Fruit fly (Drosophila melanogaster) whole organism, embryonic: ENCODE data around the gene CG32313.

ENCODE experiments used
- Bgb ChIP-seq: fragments of 200-800 bp; sonication (Bioruptor generic); IDR thresholded peaks from 2 replicates; pipeline ENCODE4 v1.3.6; 2022; ENCODE audit warnings: missing biosample characterization, missing genetic modification characterization; ENCODE audit not compliant: partially characterized antibody
- CG10462 ChIP-seq: fragments of 200-800 bp; sonication (Bioruptor generic); optimal IDR thresholded peaks from 2 replicates; lab custom pipeline; 2016; ENCODE audit warnings: missing biosample characterization, missing genetic modification characterization
- CG11093 ChIP-seq: fragments of 200-800 bp; sonication (Bioruptor generic); IDR thresholded peaks from 3 replicates; pipeline ENCODE4 v1.3.6; 2022; ENCODE audit warnings: missing biosample characterization, missing genetic modification characterization
- CG12071 ChIP-seq: fragments of 200-800 bp; sonication (Bioruptor generic); optimal IDR thresholded peaks from 3 replicates; lab custom pipeline; 2018; ENCODE audit warnings: missing biosample characterization, mild to moderate bottlenecking, missing genetic modification characterization
- CG14050 ChIP-seq: fragments of 200-800 bp; sonication (Bioruptor generic); IDR thresholded peaks from 3 replicates; pipeline ENCODE4 v1.3.6; 2022; ENCODE audit warnings: missing biosample characterization, missing genetic modification characterization
- CG1647 ChIP-seq: fragments of 200-800 bp; sonication (Bioruptor generic); optimal IDR thresholded peaks from 3 replicates; lab custom pipeline; 2016; ENCODE audit warnings: missing biosample characterization, missing genetic modification characterization
- CG17802 ChIP-seq: fragments of 200-800 bp; sonication (Bioruptor generic); optimal IDR thresholded peaks from 2 replicates; lab custom pipeline; 2018; ENCODE audit warnings: missing biosample characterization, mild to moderate bottlenecking, missing genetic modification characterization, moderate library complexity
- CG31441 ChIP-seq: fragments of 200-800 bp; sonication (Bioruptor generic); IDR thresholded peaks from 2 replicates; pipeline ENCODE4 v1.3.6; 2022; ENCODE audit warnings: missing biosample characterization, missing genetic modification characterization
- CG3847 ChIP-seq: fragments of 200-800 bp; sonication (Bioruptor generic); IDR thresholded peaks from 2 replicates; pipeline ENCODE4 v1.3.6; 2022; ENCODE audit warnings: missing biosample characterization, missing genetic modification characterization
- CG4282 ChIP-seq: fragments of 200-800 bp; sonication (Bioruptor generic); optimal IDR thresholded peaks from 2 replicates; lab custom pipeline; 2016; ENCODE audit warnings: missing biosample characterization, missing genetic modification characterization
- CG5245 ChIP-seq: fragments of 200-800 bp; sonication (Bioruptor generic); optimal IDR thresholded peaks from 3 replicates; lab custom pipeline; 2016; ENCODE audit warnings: missing biosample characterization, missing genetic modification characterization
- CG5953 ChIP-seq: fragments of 200-800 bp; sonication (Bioruptor generic); IDR thresholded peaks from 2 replicates; pipeline ENCODE4 v1.3.6; 2022; ENCODE audit warnings: missing biosample characterization, missing genetic modification characterization
- CG6683 ChIP-seq: fragments of 200-800 bp; sonication (Bioruptor generic); optimal IDR thresholded peaks from 2 replicates; lab custom pipeline; 2017; ENCODE audit warnings: missing biosample characterization, mild to moderate bottlenecking, missing genetic modification characterization, missing genetic modification reagents
- CG6689 ChIP-seq: fragments of 200-800 bp; sonication (Bioruptor generic); IDR thresholded peaks from 2 replicates; pipeline ENCODE4 v1.3.6; 2022; ENCODE audit warnings: missing biosample characterization, missing genetic modification characterization
- CG7786 ChIP-seq: fragments of 200-800 bp; sonication (Bioruptor generic); optimal IDR thresholded peaks from 2 replicates; lab custom pipeline; 2016; ENCODE audit warnings: missing biosample characterization, missing genetic modification characterization
- CG8944 ChIP-seq: fragments of 200-800 bp; sonication (Bioruptor generic); optimal IDR thresholded peaks from 3 replicates; lab custom pipeline; 2016; ENCODE audit warnings: missing biosample characterization, missing genetic modification characterization
- CG9437 ChIP-seq: fragments of 200-800 bp; sonication (Bioruptor generic); optimal IDR thresholded peaks from 2 replicates; lab custom pipeline; 2018; ENCODE audit warnings: missing biosample characterization, mild to moderate bottlenecking, missing genetic modification characterization
- CrebB ChIP-seq: fragments of 200-800 bp; sonication (Bioruptor generic); optimal IDR thresholded peaks from 3 replicates; lab custom pipeline; 2018; ENCODE audit warnings: missing biosample characterization, mild to moderate bottlenecking, missing genetic modification characterization
- D ChIP-seq, 2 experiments: fragments of 200-800 bp in 1 of 2; fragments of >200 bp in 1 of 2; sonication (Bioruptor generic) in 1 of 2; optimal IDR thresholded peaks; 2 replicates in 1 of 2; 3 replicates in 1 of 2; lab custom pipeline; 2017; ENCODE audit warnings: mild to moderate bottlenecking in 1 of 2, missing biosample characterization in 1 of 2, missing genetic modification characterization in 1 of 2, missing genetic modification reagents in 1 of 2
- E2f1 ChIP-seq: fragments of 200-800 bp; sonication (Bioruptor generic); IDR thresholded peaks from 2 replicates; pipeline ENCODE4 v1.3.6; 2022; ENCODE audit warnings: missing biosample characterization, missing genetic modification characterization
- Gsc ChIP-seq: fragments of 200-800 bp; sonication (Bioruptor generic); IDR thresholded peaks from 2 replicates; pipeline ENCODE4 v1.3.6; 2022; ENCODE audit warnings: missing biosample characterization, missing genetic modification characterization
- HHEX ChIP-seq: fragments of 200-800 bp; sonication (Bioruptor generic); optimal IDR thresholded peaks from 3 replicates; lab custom pipeline; 2017; ENCODE audit warnings: missing biosample characterization, mild to moderate bottlenecking, missing genetic modification characterization, missing genetic modification reagents
- HLH4C ChIP-seq: fragments of 200-800 bp; sonication (Bioruptor generic); IDR thresholded peaks from 3 replicates; pipeline ENCODE4 v1.3.6; 2022; ENCODE audit warnings: missing biosample characterization, missing genetic modification characterization; ENCODE audit not compliant: partially characterized antibody
- Meics ChIP-seq: fragments of 200-800 bp; sonication (Bioruptor generic); optimal IDR thresholded peaks from 2 replicates; lab custom pipeline; 2017; ENCODE audit warnings: missing biosample characterization, mild to moderate bottlenecking, missing genetic modification characterization
- Side ChIP-seq: fragments of 200-800 bp; sonication (Bioruptor generic); optimal IDR thresholded peaks from 2 replicates; lab custom pipeline; 2016; ENCODE audit warnings: missing biosample characterization, missing genetic modification characterization
- Sry-β ChIP-seq: fragments of 200-800 bp; sonication (Bioruptor generic); optimal IDR thresholded peaks from 2 replicates; lab custom pipeline; 2018; ENCODE audit warnings: missing biosample characterization, mild to moderate bottlenecking, missing genetic modification characterization, moderate library complexity
- Sry-δ ChIP-seq: fragments of 200-800 bp; sonication (Bioruptor generic); optimal IDR thresholded peaks from 2 replicates; lab custom pipeline; 2016; ENCODE audit warnings: missing biosample characterization, missing genetic modification characterization
- bbx ChIP-seq: fragments of 200-800 bp; sonication (Bioruptor generic); IDR thresholded peaks from 2 replicates; pipeline ENCODE4 v1.3.6; 2022; ENCODE audit warnings: missing biosample characterization, missing genetic modification characterization; ENCODE audit not compliant: partially characterized antibody
- cas ChIP-seq: fragments of 200-800 bp; sonication (Bioruptor generic); IDR thresholded peaks from 2 replicates; pipeline ENCODE4 v1.3.6; 2022; ENCODE audit warnings: missing biosample characterization, missing genetic modification characterization
- chn ChIP-seq: fragments of 200-800 bp; sonication (Bioruptor generic); optimal IDR thresholded peaks from 2 replicates; lab custom pipeline; 2016; ENCODE audit warnings: missing biosample characterization, missing genetic modification characterization
- dmrt99B ChIP-seq: fragments of 200-800 bp; sonication (Bioruptor generic); optimal IDR thresholded peaks from 2 replicates; lab custom pipeline; 2018; ENCODE audit warnings: missing biosample characterization, mild to moderate bottlenecking, missing genetic modification characterization, moderate library complexity
- emc ChIP-seq: fragments of 200-800 bp; sonication (Bioruptor generic); optimal IDR thresholded peaks from 2 replicates; lab custom pipeline; 2016; ENCODE audit warnings: missing biosample characterization, missing genetic modification characterization
- fd102C ChIP-seq: fragments of 200-800 bp; sonication (Bioruptor generic); optimal IDR thresholded peaks from 2 replicates; lab custom pipeline; 2018; ENCODE audit warnings: missing biosample characterization, mild to moderate bottlenecking, missing genetic modification characterization, moderate library complexity
- gcm ChIP-seq: fragments of 200-800 bp; sonication (Bioruptor generic); optimal IDR thresholded peaks from 2 replicates; lab custom pipeline; 2019; ENCODE audit warnings: missing biosample characterization, mild to moderate bottlenecking, missing genetic modification characterization, moderate library complexity
- kay ChIP-seq: fragments of 200-800 bp; sonication (Bioruptor generic); optimal IDR thresholded peaks from 2 replicates; lab custom pipeline; 2016; ENCODE audit warnings: missing biosample characterization, missing genetic modification characterization
- luna ChIP-seq: fragments of 200-800 bp; sonication (Bioruptor generic); optimal IDR thresholded peaks from 2 replicates; lab custom pipeline; 2016; ENCODE audit warnings: missing biosample characterization, missing genetic modification characterization
- nerfin-2 ChIP-seq: fragments of 200-800 bp; sonication (Bioruptor generic); IDR thresholded peaks from 2 replicates; pipeline ENCODE4 v1.3.6; 2022; ENCODE audit warnings: missing biosample characterization, missing genetic modification characterization; ENCODE audit not compliant: partially characterized antibody
- oc ChIP-seq: fragments of 200-800 bp; sonication (Bioruptor generic); optimal IDR thresholded peaks from 2 replicates; lab custom pipeline; 2018; ENCODE audit warnings: missing biosample characterization, mild to moderate bottlenecking, missing genetic modification characterization, moderate library complexity
- repo ChIP-seq: fragments of 200-800 bp; sonication (Bioruptor generic); optimal IDR thresholded peaks from 2 replicates; lab custom pipeline; 2016; ENCODE audit warnings: missing biosample characterization, missing genetic modification characterization
- salm ChIP-seq: fragments of 200-800 bp; sonication (Bioruptor generic); optimal IDR thresholded peaks from 2 replicates; lab custom pipeline; 2018; ENCODE audit warnings: missing biosample characterization, mild to moderate bottlenecking, missing genetic modification characterization
- sd ChIP-seq: fragments of 200-800 bp; sonication (Bioruptor generic); optimal IDR thresholded peaks from 3 replicates; lab custom pipeline; 2018; ENCODE audit warnings: missing biosample characterization, mild to moderate bottlenecking, missing genetic modification characterization, moderate library complexity
- sens-2 ChIP-seq: fragments of 200-800 bp; sonication (Bioruptor generic); IDR thresholded peaks from 2 replicates; pipeline ENCODE4 v1.3.6; 2022; ENCODE audit warnings: missing biosample characterization, missing genetic modification characterization
- seq ChIP-seq: fragments of 200-800 bp; sonication (Bioruptor generic); IDR thresholded peaks from 2 replicates; pipeline ENCODE4 v1.3.6; 2022; ENCODE audit warnings: missing biosample characterization, missing genetic modification characterization
- tll ChIP-seq, 2 experiments: fragments of 200-800 bp in 1 of 2; fragments of >200 bp in 1 of 2; sonication (Bioruptor generic) in 1 of 2; optimal IDR thresholded peaks; 2 replicates each; lab custom pipeline; 2017 to 2019; ENCODE audit warnings: missing biosample characterization in 2 of 2, missing genetic modification characterization in 2 of 2, mild to moderate bottlenecking in 1 of 2, moderate library complexity in 1 of 2
- trem ChIP-seq: fragments of 200-800 bp; optimal IDR thresholded peaks from 3 replicates; lab custom pipeline; 2019; ENCODE audit warnings: missing biosample characterization, mild to moderate bottlenecking, missing genetic modification characterization, moderate library complexity
- tup ChIP-seq: fragments of 200-800 bp; sonication (Bioruptor generic); optimal IDR thresholded peaks from 2 replicates; lab custom pipeline; 2016; ENCODE audit warnings: missing biosample characterization, mild to moderate bottlenecking, missing genetic modification characterization, moderate library complexity
- unc-4 ChIP-seq: fragments of 200-800 bp; sonication (Bioruptor generic); IDR thresholded peaks from 2 replicates; pipeline ENCODE4 v1.3.6; 2022; ENCODE audit warnings: missing biosample characterization, missing genetic modification characterization; ENCODE audit not compliant: partially characterized antibody
- usp ChIP-seq: fragments of >200 bp; optimal IDR thresholded peaks from 2 replicates; lab custom pipeline; 2017; ENCODE audit warnings: missing biosample characterization, missing genetic modification characterization
- wdn ChIP-seq: fragments of 200-800 bp; sonication (Bioruptor generic); IDR thresholded peaks from 2 replicates; pipeline ENCODE4 v1.3.6; 2022; ENCODE audit warnings: missing biosample characterization, missing genetic modification characterization
- wor ChIP-seq: fragments of 200-800 bp; sonication (Bioruptor generic); IDR thresholded peaks from 2 replicates; pipeline ENCODE4 v1.3.6; 2022; ENCODE audit warnings: missing biosample characterization, missing genetic modification characterization
- zen ChIP-seq: fragments of 200-800 bp; sonication (Bioruptor generic); optimal IDR thresholded peaks from 3 replicates; lab custom pipeline; 2018; ENCODE audit warnings: missing biosample characterization, mild to moderate bottlenecking, missing genetic modification characterization, moderate library complexity

Gene CG32313

DNA sequence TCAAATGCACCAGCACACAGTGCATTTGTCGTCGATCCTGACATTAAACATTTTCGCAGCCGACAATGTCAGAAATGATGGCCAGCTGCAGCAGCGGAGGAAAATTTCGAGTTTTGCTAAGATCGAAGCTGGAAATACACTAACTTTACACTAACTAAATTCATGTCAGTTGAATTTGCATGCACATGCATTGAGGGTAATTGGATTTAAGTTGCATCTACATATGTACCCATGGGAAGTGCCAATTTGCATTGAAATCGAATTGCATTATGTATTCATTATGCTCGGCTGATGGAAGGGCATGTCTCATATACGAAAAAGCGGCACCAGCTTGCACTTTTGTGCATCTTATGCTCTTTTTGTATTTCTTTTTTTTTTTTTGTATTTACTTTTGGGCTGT lies 39.2 kb upstream of the CG32313 start (continued):
- TF ChIP-seq D (optimal IDR thresholded peaks at IDR 0.05; lab: Kevin White, UChicago) (no peak), D (GFP tag; optimal IDR thresholded peaks at IDR 0.05; lab: Kevin White, UChicago) (no peak), CG8944 (GFP tag; lab: Kevin White, UChicago) (no peak), CG3847 (GFP tag; lab: Robert Waterston, UW) (no peak), CG5245 (peak; percentile 18), CG11093 (GFP tag; lab: Robert Waterston, UW) (no peak), CG5953 (GFP tag; lab: Robert Waterston, UW) (no peak), sens-2 (no peak), CG10462 (GFP tag; lab: Kevin White, UChicago) (no peak), CrebB (tag; lab: Kevin White, UChicago) (no peak), E2f1 (GFP tag; lab: Robert Waterston, UW) (no peak), HHEX (GFP tag; lab: Kevin White, UChicago) (peak; percentile 8), dmrt99B (tag; lab: Kevin White, UChicago) (peak; percentile 69), tll (GFP tag; optimal IDR thresholded peaks at IDR 0.05; lab: Kevin White, UChicago) (no peak), CG4282 (no peak), Sry-δ (no peak), salm (tag; lab: Kevin White, UChicago) (no peak), gcm (GFP tag; lab: Kevin White, UChicago) (no peak), HLH4C (GFP tag; lab: Robert Waterston, UW) (no peak), Bgb (GFP tag; lab: Robert Waterston, UW) (no peak), sd (tag; lab: Kevin White, UChicago) (no peak), CG12071 (peak; percentile 30), oc (tag; lab: Kevin White, UChicago) (no peak), zen (tag; lab: Kevin White, UChicago) (no peak), bbx (GFP tag; lab: Robert Waterston, UW) (no peak), wor (GFP tag; lab: Robert Waterston, UW) (no peak), CG17802 (tag; lab: Kevin White, UChicago) (no peak), emc (GFP tag; lab: Kevin White, UChicago) (no peak), Side (GFP tag; lab: Kevin White, UChicago) (no peak), fd102C (GFP tag; lab: Kevin White, UChicago) (no peak), CG6689 (peak; percentile 65), trem (tag; lab: Kevin White, UChicago) (no peak), nerfin-2 (GFP tag; lab: Robert Waterston, UW) (no peak), CG1647 (GFP tag; lab: Kevin White, UChicago) (no peak), kay (GFP tag; lab: Kevin White, UChicago) (no peak), CG7786 (GFP tag; lab: Kevin White, UChicago) (no peak), unc-4 (GFP tag; lab: Robert Waterston, UW) (no peak), chn (GFP tag; lab: Kevin White, UChicago) (no peak), repo (GFP tag; lab: Kevin White, UChicago) (no peak), Gsc (GFP tag; lab: Robert Waterston, UW) (no peak), seq (GFP tag; lab: Robert Waterston, UW) (no peak), usp (no peak), CG6683 (no peak), Sry-β (GFP tag; lab: Kevin White, UChicago) (no peak), CG31441 (GFP tag; lab: Robert Waterston, UW) (0 out of 2 replicates have a peak, but pooled peaks have one; percentile 31), CG9437 (GFP tag; lab: Kevin White, UChicago) (no peak), Meics (GFP tag; lab: Kevin White, UChicago) (no peak), cas (GFP tag; lab: Robert Waterston, UW) (no peak), CG14050 (GFP tag; lab: Robert Waterston, UW) (no peak), luna (GFP tag; lab: Kevin White, UChicago) (no peak), tup (GFP tag; lab: Kevin White, UChicago) (no peak), wdn (GFP tag; lab: Robert Waterston, UW) (no peak)
